Worm (Caenorhabditis elegans) whole organism, late embryonic: ENCODE measurements around the gene K07H8.2.

ENCODE experiments used
- F13H6.1 ChIP-seq: sonication (generic microtip); optimal IDR thresholded peaks from 2 replicates; lab custom pipeline; 2016; ENCODE audit warnings: missing genetic modification characterization, missing compliant biosample characterization
- ahr-1 ChIP-seq: sonication (generic microtip); optimal IDR thresholded peaks from 2 replicates; lab custom pipeline; 2016; ENCODE audit warnings: missing genetic modification characterization, missing compliant biosample characterization
- ceh-22 ChIP-seq: sonication (generic microtip); optimal IDR thresholded peaks from 2 replicates; lab custom pipeline; 2017; ENCODE audit warnings: missing biosample characterization, missing genetic modification characterization
- fkh-10 ChIP-seq: fragments of 150-350 bp; optimal IDR thresholded peaks from 2 replicates; lab custom pipeline; 2014; ENCODE audit warnings: missing biosample characterization, missing genetic modification reagents, missing genetic modification characterization
- gmeb-2 ChIP-seq: sonication (generic microtip); optimal IDR thresholded peaks from 2 replicates; lab custom pipeline; 2016; ENCODE audit warnings: missing genetic modification characterization, inconsistent platforms, missing compliant biosample characterization
- lin-11 ChIP-seq: fragments of 200-800 bp; sonication (Bioruptor generic); optimal IDR thresholded peaks from 2 replicates; lab custom pipeline; 2018; ENCODE audit warnings: mild to moderate bottlenecking, missing genetic modification characterization, missing compliant biosample characterization
- nhr-232 ChIP-seq: sonication (generic microtip); optimal IDR thresholded peaks from 2 replicates; lab custom pipeline; 2016; ENCODE audit warnings: missing genetic modification characterization, missing compliant biosample characterization
- pha-2 ChIP-seq: sonication (generic microtip); optimal IDR thresholded peaks from 2 replicates; lab custom pipeline; 2017; ENCODE audit warnings: mild to moderate bottlenecking, missing genetic modification characterization, missing compliant biosample characterization
- pros-1 ChIP-seq: fragments of 150-350 bp; optimal IDR thresholded peaks from 2 replicates; lab custom pipeline; 2014; ENCODE audit warnings: missing biosample characterization, missing genetic modification reagents, missing genetic modification characterization
- rnt-1 ChIP-seq: sonication (generic microtip); optimal IDR thresholded peaks from 2 replicates; lab custom pipeline; 2016; ENCODE audit warnings: missing genetic modification characterization, missing compliant biosample characterization
- tbx-2 ChIP-seq: sonication (generic microtip); optimal IDR thresholded peaks from 2 replicates; lab custom pipeline; 2016; ENCODE audit warnings: missing genetic modification characterization, missing compliant biosample characterization
- unc-55 ChIP-seq: sonication (generic microtip); optimal IDR thresholded peaks from 2 replicates; lab custom pipeline; 2017; ENCODE audit warnings: missing biosample characterization, missing genetic modification reagents, missing genetic modification characterization

DNA sequence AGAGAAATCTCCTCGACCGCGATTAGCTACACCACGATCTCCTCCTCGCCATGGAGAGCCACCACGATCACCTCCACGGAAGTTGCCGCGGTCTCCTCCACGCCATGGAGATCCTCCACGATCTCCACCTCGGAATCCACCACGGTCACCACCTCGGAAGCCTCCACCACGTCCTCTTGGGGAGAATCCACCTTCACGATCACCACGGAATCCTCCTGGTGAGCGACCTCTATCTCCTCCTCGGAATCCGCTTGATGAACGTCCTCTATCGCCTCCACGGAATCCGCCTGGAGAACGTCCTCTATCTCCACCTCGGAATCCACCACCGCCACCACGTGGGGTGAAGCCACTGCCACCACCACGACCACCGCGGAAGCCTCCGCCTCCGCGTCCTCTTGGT lies 2.2 kb upstream of the K07H8.2 start:
- TF ChIP-seq fkh-10: no peak
- TF ChIP-seq rnt-1 (tag; lab: Kevin White, UChicago): no peak
- TF ChIP-seq gmeb-2 (tag; lab: Kevin White, UChicago): no peak
- TF ChIP-seq ceh-22 (tag; lab: Kevin White, UChicago): no peak
- no peak for TF ChIP-seq lin-11 (tag; lab: Kevin White, UChicago)
- TF ChIP-seq pha-2 (tag; lab: Kevin White, UChicago): no peak
- TF ChIP-seq unc-55 (GFP tag; lab: Kevin White, UChicago): no peak
- TF ChIP-seq F13H6.1 (tag; lab: Kevin White, UChicago): no peak
- no peak for TF ChIP-seq ahr-1
- TF ChIP-seq pros-1 (tag; lab: Kevin White, UChicago): no peak
- TF ChIP-seq tbx-2: no peak
- no peak for TF ChIP-seq nhr-232 (tag; lab: Kevin White, UChicago)
